Worm (Caenorhabditis elegans): ENCODE results near the gene msa-1.

- no peak for TF ChIP-seq ets-4 (tag; optimal IDR thresholded peaks at IDR 0.05)
- TF ChIP-seq pha-4 (tag; optimal IDR thresholded peaks at IDR 0.05), result no peak
- TF ChIP-seq ceh-9 (tag; optimal IDR thresholded peaks at IDR 0.05), result no peak
- no peak for TF ChIP-seq fkh-10 (GFP tag; optimal IDR thresholded peaks at IDR 0.05)
- TF ChIP-seq pha-2 (tag; optimal IDR thresholded peaks at IDR 0.05), result no peak
- TF ChIP-seq hlh-8 (tag; optimal IDR thresholded peaks at IDR 0.05), result no peak
- no peak for TF ChIP-seq nfya-1 (tag; optimal IDR thresholded peaks at IDR 0.05)
- no peak for TF ChIP-seq pqm-1 (tag; optimal IDR thresholded peaks at IDR 0.05)
- TF ChIP-seq pat-9 (tag; optimal IDR thresholded peaks at IDR 0.05), result no peak
These were observed 25.7 kb downstream of the msa-1 start for ce11 chrIV:9114078-9114477.
